Fruit fly (Drosophila melanogaster): ENCODE data around the gene CG2225.

DNA sequence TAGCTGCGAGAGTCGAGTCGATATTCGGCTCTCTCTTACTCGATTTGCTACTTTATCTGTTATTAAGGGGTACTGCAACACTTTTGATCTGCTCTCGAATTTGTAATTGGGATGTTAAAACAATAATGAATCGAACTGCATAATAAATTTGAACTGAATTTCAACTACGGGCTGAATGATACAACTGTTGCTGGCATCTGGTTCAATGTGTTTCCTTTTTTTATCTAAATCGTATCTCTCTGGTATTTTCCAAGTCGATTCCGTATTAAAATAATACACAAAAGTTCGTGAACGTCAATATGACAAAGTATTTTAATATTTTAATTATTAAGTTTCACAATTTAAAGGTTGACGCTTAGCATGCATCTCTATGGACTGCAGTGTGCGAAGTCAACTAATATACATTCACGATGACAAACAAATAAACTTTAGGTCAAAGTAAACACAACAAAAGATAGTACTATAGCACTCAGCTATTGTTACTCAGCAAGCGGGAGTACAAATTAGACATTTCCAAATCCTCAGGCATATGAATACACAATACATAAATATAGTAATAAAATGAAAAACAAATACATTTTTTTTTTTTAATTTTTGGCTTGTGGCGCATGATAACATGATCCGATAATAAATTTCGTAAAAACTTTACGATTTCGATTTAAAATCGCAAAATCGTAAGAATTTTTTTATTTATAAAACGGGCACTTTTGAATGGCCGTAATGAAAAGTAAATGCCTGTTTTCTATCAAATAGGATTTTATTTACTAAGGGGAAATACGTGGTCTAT lies 53.5 kb downstream of the CG2225 start, which contains the start of gene CG2201:
- no peak for TF ChIP-seq Abd-B (GFP tag; optimal IDR thresholded peaks at IDR 0.05)
- TF ChIP-seq psq (GFP tag; optimal IDR thresholded peaks at IDR 0.05), result peak; percentile 8
- peak; percentile 8 for TF ChIP-seq h (GFP tag; optimal IDR thresholded peaks at IDR 0.05)
- TF ChIP-seq usp (GFP tag; optimal IDR thresholded peaks at IDR 0.05), result no peak
- peak; percentile 46 for TF ChIP-seq OdsH (GFP tag; optimal IDR thresholded peaks at IDR 0.05)
- no peak for TF ChIP-seq Myc (optimal IDR thresholded peaks at IDR 0.05)
- no peak for TF ChIP-seq Mio (GFP tag; optimal IDR thresholded peaks at IDR 0.05)
- TF ChIP-seq sage (GFP tag; optimal IDR thresholded peaks at IDR 0.05), result no peak
- TF ChIP-seq jim (GFP tag; optimal IDR thresholded peaks at IDR 0.05), result no peak
- peak; percentile 24 for TF ChIP-seq Dfd (GFP tag; optimal IDR thresholded peaks at IDR 0.05)
